Worm (Caenorhabditis elegans): ENCODE results near the gene clec-147.

ce11 chrII:14522037-14522436, 15.6 kb downstream of the clec-147 start, which contains the start of gene btb-19:
- TF ChIP-seq mep-1 (tag; optimal IDR thresholded peaks at IDR 0.05) (no peak), snpc-4 (tag; optimal IDR thresholded peaks at IDR 0.05) (no peak), ceh-39 (tag; optimal IDR thresholded peaks at IDR 0.05) (no peak), ztf-11 (tag; optimal IDR thresholded peaks at IDR 0.05) (no peak), unc-39 (tag; optimal IDR thresholded peaks at IDR 0.05) (no peak), M03D4.4 (tag; optimal IDR thresholded peaks at IDR 0.05) (no peak)

Measured in whole organism, mixed stage, embryonic.